Fruit fly (Drosophila melanogaster) whole organism, prepupa: ENCODE results near the gene Pcd.

Source experiments
- Blimp-1 ChIP-seq: fragments of 200-800 bp; sonication (Bioruptor generic); optimal IDR thresholded peaks from 3 replicates; lab custom pipeline; 2017; ENCODE audit warnings: missing biosample characterization, missing genetic modification characterization, mild to moderate bottlenecking, moderate library complexity, missing genetic modification reagents
- CG11294 ChIP-seq: fragments of 200-800 bp; sonication (Bioruptor generic); IDR thresholded peaks from 2 replicates; pipeline ENCODE4 v1.3.6; 2022; ENCODE audit warnings: missing biosample characterization, missing genetic modification characterization
- CG11902 ChIP-seq: fragments of 200-800 bp; sonication (Bioruptor generic); optimal IDR thresholded peaks from 3 replicates; lab custom pipeline; 2016; ENCODE audit warnings: missing biosample characterization, missing genetic modification characterization
- CG15336 ChIP-seq: fragments of 200-800 bp; sonication (Bioruptor generic); IDR thresholded peaks from 2 replicates; pipeline ENCODE4 v1.3.6; 2022; ENCODE audit warnings: missing biosample characterization, missing genetic modification characterization
- CG1621 ChIP-seq: fragments of 200-800 bp; sonication (Bioruptor generic); optimal IDR thresholded peaks from 3 replicates; lab custom pipeline; 2018; ENCODE audit warnings: missing biosample characterization, mild to moderate bottlenecking, missing genetic modification characterization
- CG16779 ChIP-seq: fragments of 200-800 bp; sonication (Bioruptor generic); optimal IDR thresholded peaks from 3 replicates; lab custom pipeline; 2017; ENCODE audit warnings: missing biosample characterization, mild to moderate bottlenecking, missing genetic modification characterization
- CG3032 ChIP-seq: fragments of 200-800 bp; optimal IDR thresholded peaks from 2 replicates; lab custom pipeline; 2019; ENCODE audit warnings: missing biosample characterization, mild to moderate bottlenecking, missing genetic modification characterization, moderate library complexity
- CG32006 ChIP-seq: fragments of 200-800 bp; sonication (Bioruptor generic); optimal IDR thresholded peaks from 3 replicates; lab custom pipeline; 2017; ENCODE audit warnings: missing biosample characterization, mild to moderate bottlenecking, missing genetic modification characterization
- CG34406 ChIP-seq: fragments of 200-800 bp; sonication (Bioruptor generic); optimal IDR thresholded peaks from 3 replicates; lab custom pipeline; 2016; ENCODE audit warnings: missing biosample characterization, missing genetic modification characterization
- CG6163 ChIP-seq: fragments of 200-800 bp; sonication (Bioruptor generic); IDR thresholded peaks from 3 replicates; pipeline ENCODE4 v1.3.6; 2022; ENCODE audit warnings: missing biosample characterization, missing genetic modification characterization
- CG6276 ChIP-seq: fragments of 200-800 bp; sonication (Bioruptor generic); optimal IDR thresholded peaks from 2 replicates; lab custom pipeline; 2017; ENCODE audit warnings: missing biosample characterization, mild to moderate bottlenecking, missing genetic modification characterization
- CG6808 ChIP-seq: fragments of 200-800 bp; sonication (Bioruptor generic); optimal IDR thresholded peaks from 3 replicates; lab custom pipeline; 2017; ENCODE audit warnings: missing biosample characterization, missing genetic modification characterization, mild to moderate bottlenecking, moderate library complexity, missing genetic modification reagents
- CG6854 ChIP-seq: fragments of 200-800 bp; sonication (Bioruptor generic); optimal IDR thresholded peaks from 2 replicates; lab custom pipeline; 2017; ENCODE audit warnings: missing biosample characterization, mild to moderate bottlenecking, missing genetic modification characterization
- CG7368 ChIP-seq: fragments of 200-800 bp; sonication (Bioruptor generic); optimal IDR thresholded peaks from 3 replicates; lab custom pipeline; 2016; ENCODE audit warnings: missing biosample characterization, missing genetic modification characterization
- CG8119 ChIP-seq: fragments of 200-800 bp; sonication (Bioruptor generic); IDR thresholded peaks from 3 replicates; pipeline ENCODE4 v1.3.6; 2022; ENCODE audit warnings: missing biosample characterization, missing genetic modification characterization
- CG8319 ChIP-seq: fragments of 200-800 bp; sonication (Bioruptor generic); optimal IDR thresholded peaks from 3 replicates; lab custom pipeline; 2016; ENCODE audit warnings: missing biosample characterization, missing genetic modification characterization
- CG9139 ChIP-seq: fragments of 200-800 bp; sonication (Bioruptor generic); optimal IDR thresholded peaks from 3 replicates; lab custom pipeline; 2017; ENCODE audit warnings: missing biosample characterization, mild to moderate bottlenecking, missing genetic modification characterization
- Eip75B ChIP-seq: fragments of 200-800 bp; sonication (Bioruptor generic); optimal IDR thresholded peaks from 3 replicates; lab custom pipeline; 2016; ENCODE audit warnings: missing biosample characterization, missing genetic modification characterization
- Ets21C ChIP-seq: fragments of 200-800 bp; sonication (Bioruptor generic); optimal IDR thresholded peaks from 3 replicates; lab custom pipeline; 2016; ENCODE audit warnings: missing biosample characterization, missing genetic modification characterization
- Ets96B ChIP-seq: fragments of 200-800 bp; optimal IDR thresholded peaks from 2 replicates; lab custom pipeline; 2019; ENCODE audit warnings: missing biosample characterization, mild to moderate bottlenecking, missing genetic modification characterization, moderate library complexity
- Gug ChIP-seq: fragments of 200-800 bp; sonication (Bioruptor generic); IDR thresholded peaks from 2 replicates; pipeline ENCODE4 v1.3.6; 2022; ENCODE audit warnings: missing biosample characterization, missing genetic modification characterization
- Hr38 ChIP-seq: sonication (Bioruptor generic); optimal IDR thresholded peaks from 2 replicates; lab custom pipeline; 2016; ENCODE audit warnings: missing biosample characterization, missing genetic modification characterization
- Hr39 ChIP-seq: fragments of 200-800 bp; sonication (Bioruptor generic); optimal IDR thresholded peaks from 2 replicates; lab custom pipeline; 2016; ENCODE audit warnings: missing biosample characterization, missing genetic modification characterization
- Hr4 ChIP-seq: fragments of 200-800 bp; sonication (Bioruptor generic); optimal IDR thresholded peaks from 3 replicates; lab custom pipeline; 2016; ENCODE audit warnings: missing biosample characterization, missing genetic modification characterization
- Lpt ChIP-seq: fragments of 200-800 bp; sonication (Bioruptor generic); optimal IDR thresholded peaks from 3 replicates; lab custom pipeline; 2016; ENCODE audit warnings: missing biosample characterization, missing genetic modification characterization
- Smox ChIP-seq: fragments of 200-800 bp; sonication (Bioruptor generic); optimal IDR thresholded peaks from 3 replicates; lab custom pipeline; 2016; ENCODE audit warnings: missing biosample characterization, missing genetic modification characterization
- Sox102F ChIP-seq: fragments of 200-800 bp; sonication (Bioruptor generic); optimal IDR thresholded peaks from 2 replicates; lab custom pipeline; 2016; ENCODE audit warnings: missing biosample characterization, mild to moderate bottlenecking, missing genetic modification characterization
- Sox14 ChIP-seq: fragments of 200-800 bp; sonication (Bioruptor generic); optimal IDR thresholded peaks from 3 replicates; lab custom pipeline; 2016; ENCODE audit warnings: missing biosample characterization, missing genetic modification characterization
- Sox15 ChIP-seq: fragments of 200-800 bp; sonication (Bioruptor generic); optimal IDR thresholded peaks from 3 replicates; lab custom pipeline; 2016; ENCODE audit warnings: missing biosample characterization, missing genetic modification characterization
- achi ChIP-seq: fragments of 200-800 bp; sonication (Bioruptor generic); optimal IDR thresholded peaks from 3 replicates; lab custom pipeline; 2016; ENCODE audit warnings: missing biosample characterization, missing genetic modification characterization
- cyc ChIP-seq: fragments of 200-800 bp; sonication (Bioruptor generic); optimal IDR thresholded peaks from 3 replicates; lab custom pipeline; 2016; ENCODE audit warnings: missing biosample characterization, missing genetic modification characterization
- dsx ChIP-seq: fragments of 200-800 bp; optimal IDR thresholded peaks from 3 replicates; lab custom pipeline; 2019; ENCODE audit warnings: missing biosample characterization, mild to moderate bottlenecking, missing genetic modification characterization, moderate library complexity; ENCODE audit not compliant: poor library complexity, severe bottlenecking
- esn ChIP-seq: fragments of 200-800 bp; sonication (Bioruptor generic); optimal IDR thresholded peaks from 2 replicates; lab custom pipeline; 2016; ENCODE audit warnings: missing biosample characterization, mild to moderate bottlenecking, missing genetic modification characterization, moderate library complexity
- fd85E ChIP-seq: fragments of 200-800 bp; sonication (Bioruptor generic); optimal IDR thresholded peaks from 3 replicates; lab custom pipeline; 2016; ENCODE audit warnings: missing biosample characterization, missing genetic modification characterization
- fkh ChIP-seq: fragments of 200-800 bp; sonication (Bioruptor generic); optimal IDR thresholded peaks from 3 replicates; lab custom pipeline; 2017; ENCODE audit warnings: missing biosample characterization, mild to moderate bottlenecking, missing genetic modification characterization, moderate library complexity
- lz ChIP-seq: fragments of 200-800 bp; sonication (Bioruptor generic); optimal IDR thresholded peaks from 3 replicates; lab custom pipeline; 2016; ENCODE audit warnings: missing biosample characterization, missing genetic modification characterization
- net ChIP-seq: fragments of 200-800 bp; sonication (Bioruptor generic); optimal IDR thresholded peaks from 3 replicates; lab custom pipeline; 2016; ENCODE audit warnings: missing biosample characterization, missing genetic modification characterization
- pdm3 ChIP-seq: fragments of 200-800 bp; sonication (Bioruptor generic); optimal IDR thresholded peaks from 3 replicates; lab custom pipeline; 2016; ENCODE audit warnings: missing biosample characterization, missing genetic modification characterization
- salr ChIP-seq, 2 experiments: fragments of 200-800 bp; sonication (Bioruptor generic); optimal IDR thresholded peaks; 3 replicates each; lab custom pipeline; 2016 to 2018; ENCODE audit warnings: missing biosample characterization in 2 of 2, missing genetic modification characterization in 2 of 2, mild to moderate bottlenecking in 1 of 2
- spab ChIP-seq: fragments of 200-800 bp; sonication (Bioruptor generic); optimal IDR thresholded peaks from 2 replicates; lab custom pipeline; 2017; ENCODE audit warnings: missing biosample characterization, mild to moderate bottlenecking, missing genetic modification characterization, missing genetic modification reagents
- ss ChIP-seq, 2 experiments: fragments of 200-800 bp; sonication (Bioruptor generic); optimal IDR thresholded peaks; 2 replicates in 1 of 2; 3 replicates in 1 of 2; lab custom pipeline; 2017 to 2018; ENCODE audit warnings: mild to moderate bottlenecking in 2 of 2, missing biosample characterization in 2 of 2, missing genetic modification characterization in 2 of 2, moderate library complexity in 1 of 2

Pcd gene

DNA sequence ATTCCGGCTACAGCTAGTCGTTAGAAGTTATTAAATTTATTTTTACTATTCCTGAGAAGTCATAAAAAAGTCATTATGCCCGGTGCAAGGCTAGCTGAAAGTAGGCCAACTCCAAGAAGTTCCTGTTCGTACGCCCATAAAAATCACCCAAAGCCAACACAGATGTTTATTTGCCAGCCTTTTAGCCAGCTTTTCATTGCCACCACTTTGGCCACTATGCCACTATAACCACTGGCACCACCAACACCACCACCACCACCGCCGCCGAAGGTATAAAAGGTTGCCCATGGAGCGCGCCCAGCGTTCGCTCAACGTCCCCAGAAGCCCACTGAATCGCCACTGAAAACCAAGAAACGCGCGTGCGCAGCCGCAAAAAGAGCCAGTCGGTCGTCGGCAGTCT, 4.6 kb upstream of the Pcd start, which contains the start of gene CG15506 (continued):
- TF ChIP-seq ss (GFP tag; optimal IDR thresholded peaks at IDR 0.05; lab: Kevin White, UChicago) = peak in 1 of 2 experiments; percentile 33
- no peak for TF ChIP-seq net
- no peak for TF ChIP-seq Ets96B
- TF ChIP-seq Sox15 (GFP tag; lab: Kevin White, UChicago) = no peak
- no peak for TF ChIP-seq CG7368 (GFP tag; lab: Kevin White, UChicago)
- TF ChIP-seq Blimp-1 (GFP tag; lab: Kevin White, UChicago) = no peak
- no peak for TF ChIP-seq fd85E (GFP tag; lab: Kevin White, UChicago)
- TF ChIP-seq achi (GFP tag; lab: Kevin White, UChicago) = no peak
- no peak for TF ChIP-seq pdm3
- TF ChIP-seq Hr39 (GFP tag; lab: Kevin White, UChicago) = no peak

DNA sequence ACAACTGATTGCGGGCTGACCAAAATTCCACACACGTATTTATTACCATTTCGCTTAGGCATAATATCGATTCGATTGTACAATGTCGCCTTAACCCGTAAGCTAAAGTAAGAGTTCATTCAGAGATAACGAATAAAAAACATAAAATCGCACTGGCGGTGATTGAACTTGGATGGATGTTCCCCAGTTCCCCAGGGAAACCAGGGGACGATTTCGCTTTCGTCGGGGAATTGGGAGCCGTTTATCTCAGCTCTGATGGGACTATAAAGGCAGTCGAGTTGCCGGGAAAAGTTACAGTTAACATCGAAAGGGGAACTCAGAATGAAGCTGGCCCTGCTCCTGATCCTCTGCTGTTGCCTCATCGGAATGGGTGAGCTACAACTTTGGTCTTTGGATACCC, 725 bp upstream of the Pcd start, which contains the start of gene CG34296:
TSS of gene CG34296 (plus strand) at position 301 of the 400 bp plus-strand sequence.
- TF ChIP-seq esn (GFP tag; lab: Kevin White, UChicago) (no peak), CG6808 (GFP tag; lab: Kevin White, UChicago) (no peak), fkh (GFP tag; lab: Kevin White, UChicago) (no peak), CG34406 (GFP tag; lab: Kevin White, UChicago) (no peak), CG6854 (GFP tag; lab: Kevin White, UChicago) (no peak), achi (GFP tag; lab: Kevin White, UChicago) (no peak), CG6276 (GFP tag; lab: Kevin White, UChicago) (no peak), CG11294 (no peak), Eip75B (GFP tag; lab: Kevin White, UChicago) (no peak), CG8119 (GFP tag; lab: Robert Waterston, UW) (no peak), cyc (GFP tag; lab: Kevin White, UChicago) (no peak), CG1621 (tag; lab: Kevin White, UChicago) (no peak), spab (GFP tag; lab: Kevin White, UChicago) (no peak)

DNA sequence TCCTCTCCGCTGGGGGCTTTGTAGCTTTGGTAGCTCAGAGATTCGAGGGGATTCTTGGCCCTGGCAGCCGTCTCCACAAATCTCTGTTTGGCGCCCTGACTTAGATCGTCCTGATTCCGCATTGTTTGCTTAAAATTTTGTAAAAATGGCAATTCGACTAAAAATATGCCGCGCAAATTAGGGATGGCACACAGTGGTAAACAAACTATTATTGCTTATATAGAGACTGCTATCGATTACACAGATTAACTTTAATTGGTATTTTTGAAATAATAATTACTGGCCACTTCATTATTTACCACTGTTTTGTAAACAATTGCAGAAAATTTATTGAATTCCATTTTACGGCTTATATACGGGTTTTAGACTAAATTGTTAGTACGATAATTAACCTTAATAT, 1.8 kb downstream of the Pcd start, which contains the start of the genes Naa40 and CG18731:
TSS of gene Naa40 (minus strand) at position 206 of the 400 bp plus-strand sequence.
TSS of gene CG18731 (plus strand) at position 283 of the 400 bp plus-strand sequence.
- TF ChIP-seq fkh (GFP tag; lab: Kevin White, UChicago) = peak; percentile 90
- no peak for TF ChIP-seq Hr39 (GFP tag; lab: Kevin White, UChicago)
- no peak for TF ChIP-seq Hr38 (GFP tag; lab: Kevin White, UChicago)
- TF ChIP-seq, all 60 proteins: peak for 1

DNA sequence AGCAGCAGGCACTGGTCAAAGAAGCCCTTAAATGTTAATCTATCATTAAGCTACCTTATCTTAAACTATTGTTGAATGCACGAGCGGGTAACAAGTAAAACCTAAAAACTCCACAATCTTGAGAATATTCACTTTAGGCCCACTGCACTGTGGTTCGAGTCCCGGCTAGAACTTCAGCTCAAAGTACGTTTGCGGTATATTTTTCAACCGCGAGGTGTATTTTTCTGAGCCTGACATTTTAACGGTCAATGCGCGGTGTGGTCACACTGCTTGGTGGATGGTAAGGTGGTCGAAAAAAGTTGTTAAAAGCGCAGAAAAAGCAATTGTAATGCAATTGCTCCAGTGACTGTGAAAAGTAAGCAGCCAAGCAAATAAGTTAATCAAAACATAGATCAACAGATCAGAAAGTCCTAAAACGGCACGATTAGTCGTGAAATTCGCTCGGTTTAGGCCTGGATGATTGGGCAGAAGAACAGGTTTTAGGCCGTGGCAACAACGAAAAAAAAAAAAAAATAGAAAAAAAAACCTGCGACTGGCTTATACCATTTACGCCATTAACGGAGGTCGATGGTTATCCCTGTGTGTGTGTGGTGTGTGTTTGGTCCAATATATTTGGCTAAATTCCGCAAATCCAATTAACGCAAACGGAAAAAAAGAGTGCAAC, 2.7 kb downstream of the Pcd start, which contains the start of gene Kul:
TSS of gene Kul (plus strand) at position 254 of the 664 bp plus-strand sequence.
- TF ChIP-seq CG3032 (tag; lab: Kevin White, UChicago) = peak; percentile 55
- no peak for TF ChIP-seq Ets96B
- no peak for TF ChIP-seq fd85E (GFP tag; lab: Kevin White, UChicago)
- TF ChIP-seq dsx (GFP tag; lab: Kevin White, UChicago) = no peak
- no peak for TF ChIP-seq CG15336
- peak; percentile 51 for TF ChIP-seq CG32006
- peak; percentile 27 for TF ChIP-seq lz (GFP tag; lab: Kevin White, UChicago)
- TF ChIP-seq CG34406 (GFP tag; lab: Kevin White, UChicago) = no peak
- peak; percentile 69 for TF ChIP-seq CG1621 (tag; lab: Kevin White, UChicago)
- TF ChIP-seq pdm3 = no peak
- TF ChIP-seq Ets21C (GFP tag; lab: Kevin White, UChicago) = no peak
- peak; percentile 78 for TF ChIP-seq CG9139 (GFP tag; lab: Kevin White, UChicago)
- peak; percentile 62 to 76 for TF ChIP-seq ss (GFP tag; optimal IDR thresholded peaks at IDR 0.05; lab: Kevin White, UChicago)
- peak; percentile 15; the same call in 1 of the 2 replicates for TF ChIP-seq Gug (GFP tag; lab: Robert Waterston, UW)
- TF ChIP-seq Smox = no peak
- no peak for TF ChIP-seq Hr4 (GFP tag; lab: Kevin White, UChicago)
- peak; percentile 24 for TF ChIP-seq CG8319 (GFP tag; lab: Kevin White, UChicago)
- peak; percentile 74 for TF ChIP-seq CG6276 (GFP tag; lab: Kevin White, UChicago)
- peak; percentile 34 for TF ChIP-seq achi (GFP tag; lab: Kevin White, UChicago)
- TF ChIP-seq salr (GFP tag; optimal IDR thresholded peaks at IDR 0.05; lab: Kevin White, UChicago) = peak in 1 of 2 experiments; percentile 60
- no peak for TF ChIP-seq CG11294
- TF ChIP-seq CG16779 (tag; lab: Kevin White, UChicago) = peak; percentile 46
- TF ChIP-seq CG6163 = peak; percentile 55; the same call in 2 of the 3 replicates
- TF ChIP-seq cyc (GFP tag; lab: Kevin White, UChicago) = peak; percentile 26
- peak; percentile 9 for TF ChIP-seq Lpt (GFP tag; lab: Kevin White, UChicago)
- peak; percentile 11 for TF ChIP-seq esn (GFP tag; lab: Kevin White, UChicago)
- TF ChIP-seq spab (GFP tag; lab: Kevin White, UChicago) = peak; percentile 33
- peak; percentile 27 for TF ChIP-seq Sox14 (GFP tag; lab: Kevin White, UChicago)
- no peak for TF ChIP-seq Sox102F (GFP tag; lab: Kevin White, UChicago)
- no peak for TF ChIP-seq CG11902
- no peak for TF ChIP-seq Blimp-1 (GFP tag; lab: Kevin White, UChicago)
